Worm (Caenorhabditis elegans) whole organism, L2 larva: ENCODE results near the gene C05D11.8.
A peak's percentile ranks its signal among the peaks of the same experiment; 100 is the strongest.

Experiments used
- ama-1 ChIP-seq: fragments of 150-350 bp; optimal IDR thresholded peaks from 2 replicates; lab custom pipeline; 2018; ENCODE audit warnings: inconsistent platforms
- blmp-1 ChIP-seq: sonication (generic microtip); optimal IDR thresholded peaks from 2 replicates; lab custom pipeline; 2017; ENCODE audit warnings: missing genetic modification characterization, mild to moderate bottlenecking, missing compliant biosample characterization, antibody characterized with exemption, moderate library complexity; ENCODE audit not compliant: insufficient read depth
- crh-2 ChIP-seq: sonication (generic microtip); optimal IDR thresholded peaks from 2 replicates; lab custom pipeline; 2017; ENCODE audit warnings: missing biosample characterization, missing genetic modification characterization
- dmd-4 ChIP-seq: sonication (generic microtip); optimal IDR thresholded peaks from 2 replicates; lab custom pipeline; 2017; ENCODE audit warnings: missing biosample characterization, missing genetic modification characterization
- egl-27 ChIP-seq: sonication (generic microtip); optimal IDR thresholded peaks from 3 replicates; lab custom pipeline; 2017; ENCODE audit warnings: missing biosample characterization, missing genetic modification reagents, missing genetic modification characterization
- lin-13 ChIP-seq: fragments of 150-350 bp; optimal IDR thresholded peaks from 2 replicates; lab custom pipeline; 2014; ENCODE audit warnings: missing biosample characterization, missing genetic modification reagents, missing genetic modification characterization
- nhr-10 ChIP-seq: sonication (generic microtip); optimal IDR thresholded peaks from 2 replicates; lab custom pipeline; 2017; ENCODE audit warnings: missing biosample characterization, missing genetic modification characterization
- nhr-11 ChIP-seq: fragments of 150-350 bp; optimal IDR thresholded peaks from 2 replicates; lab custom pipeline; 2014; ENCODE audit warnings: missing biosample characterization, missing genetic modification characterization
- nhr-23 ChIP-seq: fragments of 150-350 bp; optimal IDR thresholded peaks from 2 replicates; lab custom pipeline; 2014; ENCODE audit warnings: missing biosample characterization, missing genetic modification reagents, missing genetic modification characterization
- nhr-237 ChIP-seq: fragments of 150-350 bp; optimal IDR thresholded peaks from 2 replicates; lab custom pipeline; 2014; ENCODE audit warnings: missing biosample characterization, missing genetic modification characterization
- unc-39 ChIP-seq: fragments of 150-350 bp; optimal IDR thresholded peaks from 2 replicates; lab custom pipeline; 2014; ENCODE audit warnings: missing biosample characterization, missing genetic modification characterization
- zag-1 ChIP-seq: fragments of 150-350 bp; optimal IDR thresholded peaks from 2 replicates; lab custom pipeline; 2014; ENCODE audit warnings: missing biosample characterization, missing genetic modification characterization

- TF ChIP-seq dmd-4 (tag; lab: Kevin White, UChicago) (no peak), nhr-10 (tag; lab: Kevin White, UChicago) (no peak), lin-13 (GFP tag; lab: Kevin White, UChicago) (no peak), unc-39 (tag; lab: Kevin White, UChicago) (no peak), egl-27 (tag; lab: Kevin White, UChicago) (peak; percentile 13), nhr-11 (tag; lab: Kevin White, UChicago) (peak; percentile 6), nhr-237 (no peak), ama-1 (lab: Kevin White, UChicago) (no peak), blmp-1 (tag; lab: Kevin White, UChicago) (no peak), zag-1 (tag; lab: Kevin White, UChicago) (peak; percentile 31), nhr-23 (tag; lab: Kevin White, UChicago) (no peak), crh-2 (tag; lab: Kevin White, UChicago) (peak; percentile 89)
Observed at ce11 chrIII:6431766-6432228, 4.7 kb upstream of the C05D11.8 start, which contains the start of the genes mrps-17 and txdc-9.
